Fruit fly (Drosophila melanogaster) whole organism, larva: Measurements from ENCODE around the gene Ssadh.

Experiments
- noc ChIP-seq: fragments of 200-800 bp; sonication (Bioruptor generic); optimal IDR thresholded peaks from 3 replicates; lab custom pipeline; 2019; ENCODE audit warnings: missing biosample characterization, mild to moderate bottlenecking, missing genetic modification characterization, moderate library complexity

Ssadh gene

DNA sequence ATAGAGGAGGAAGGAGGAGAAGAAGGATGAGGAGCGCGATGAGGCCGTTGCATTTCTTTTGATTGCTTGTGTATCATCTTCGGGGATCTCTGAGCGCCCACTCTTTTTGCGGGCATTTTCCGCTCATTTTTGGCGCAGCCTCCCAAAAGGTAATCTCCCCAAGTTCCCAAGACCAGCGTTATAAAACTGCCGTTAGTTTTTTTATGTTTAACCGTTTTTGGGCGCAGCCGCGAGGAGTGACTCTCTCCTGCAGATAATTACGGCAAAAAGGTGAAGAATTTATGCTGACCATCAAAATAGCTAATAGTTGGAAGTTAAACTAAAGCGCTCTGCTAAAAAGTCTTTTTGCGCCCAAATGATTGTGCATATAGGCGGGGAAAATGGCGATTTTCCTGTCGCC, 11.7 kb upstream of the Ssadh start:
- TF ChIP-seq noc (tag; lab: Kevin White, UChicago), result no peak

DNA sequence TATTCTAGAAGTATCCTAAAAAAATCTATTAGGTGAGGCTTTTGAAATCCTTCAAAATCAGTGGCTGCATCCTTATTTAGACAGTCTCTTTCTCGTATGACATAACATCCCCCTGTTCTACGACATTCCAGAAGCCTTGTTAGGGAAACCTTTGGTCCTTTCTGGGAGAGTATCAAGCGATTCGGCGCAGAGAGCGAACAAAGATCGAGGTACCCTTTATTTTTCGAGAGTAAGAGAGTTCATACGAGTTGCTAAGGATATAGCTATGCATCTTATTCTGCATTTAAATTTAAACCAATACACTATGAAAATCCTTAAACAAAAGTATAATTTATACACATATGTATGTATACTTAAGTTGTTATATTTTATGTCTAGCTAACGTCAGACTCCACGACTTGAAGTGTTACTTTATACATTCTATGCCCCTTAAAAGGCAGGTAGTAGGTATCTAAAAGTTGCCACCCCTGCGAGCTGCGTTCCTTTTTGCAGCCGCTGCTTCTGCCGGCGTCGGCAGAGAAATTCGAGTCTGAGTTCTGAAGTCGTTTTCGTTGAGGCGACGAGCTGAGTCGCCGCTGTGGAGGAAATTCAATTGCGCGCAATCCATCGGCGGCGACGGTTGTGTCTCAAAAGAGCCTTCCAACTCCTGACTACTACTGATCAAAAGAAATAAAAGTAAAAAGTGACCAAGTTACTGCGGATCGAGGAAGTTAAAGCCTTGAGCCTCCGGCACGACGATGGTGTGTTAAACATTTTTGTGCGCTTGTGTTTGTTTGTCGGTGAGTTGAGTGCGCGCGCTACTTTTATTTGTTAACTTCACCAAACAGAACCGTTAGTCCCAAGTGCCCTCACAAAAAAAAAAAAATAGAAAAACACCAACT, 10.8 kb upstream of the Ssadh start, which contains the start of gene jigr1:
TSS of gene jigr1 (plus strand) at position 550 of the 881 bp plus-strand sequence.
- TF ChIP-seq noc (tag; lab: Kevin White, UChicago), result no peak

DNA sequence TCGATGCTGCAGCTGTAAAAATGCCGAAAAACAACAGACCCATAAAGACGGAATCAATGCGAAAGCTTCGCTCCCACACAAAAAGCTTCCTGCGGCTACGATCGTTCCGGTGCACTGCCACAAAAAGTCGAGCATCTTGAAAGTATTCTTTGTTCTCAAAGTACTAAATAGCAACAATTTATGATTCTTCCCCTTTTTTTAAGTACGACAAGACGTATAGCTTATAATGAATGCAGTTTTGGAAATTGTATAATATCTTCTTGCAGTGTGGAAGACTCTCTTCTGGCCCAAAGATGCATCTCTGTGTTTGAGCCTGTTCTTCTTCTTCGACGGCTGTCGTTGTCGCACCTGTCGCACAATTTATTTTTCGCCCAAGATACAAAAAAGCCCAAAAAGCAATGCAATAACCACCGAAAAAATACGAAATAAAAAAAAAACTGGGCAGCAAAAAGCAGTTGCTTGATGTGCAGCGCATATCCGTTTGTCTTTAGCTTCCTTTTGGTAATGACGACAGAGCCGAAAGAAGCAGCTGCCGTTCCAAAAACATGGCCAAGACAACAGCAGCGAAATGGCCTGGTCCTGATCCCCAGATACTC, 7.2 kb upstream of the Ssadh start:
- no peak for TF ChIP-seq noc (tag; lab: Kevin White, UChicago)

DNA sequence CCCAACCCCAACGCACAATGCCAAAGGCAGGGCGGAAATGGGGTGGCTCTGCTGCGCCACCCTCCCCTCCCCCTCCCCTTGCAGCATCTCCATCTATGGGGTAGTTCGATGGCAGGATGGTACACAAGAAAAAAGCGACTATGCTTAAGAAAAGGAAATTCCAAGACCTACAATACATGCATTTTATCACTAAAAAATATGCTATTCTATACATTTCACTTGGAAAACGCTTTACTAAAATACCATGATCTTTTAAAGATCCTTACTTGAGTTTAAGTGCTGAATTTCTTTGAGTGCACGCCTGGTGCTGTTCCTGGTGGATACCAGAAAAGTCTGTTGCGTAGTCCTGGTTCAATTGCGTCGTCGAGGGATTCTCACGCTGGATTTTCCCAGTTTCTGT, 4.4 kb upstream of the Ssadh start:
- TF ChIP-seq noc (tag; lab: Kevin White, UChicago), result no peak

DNA sequence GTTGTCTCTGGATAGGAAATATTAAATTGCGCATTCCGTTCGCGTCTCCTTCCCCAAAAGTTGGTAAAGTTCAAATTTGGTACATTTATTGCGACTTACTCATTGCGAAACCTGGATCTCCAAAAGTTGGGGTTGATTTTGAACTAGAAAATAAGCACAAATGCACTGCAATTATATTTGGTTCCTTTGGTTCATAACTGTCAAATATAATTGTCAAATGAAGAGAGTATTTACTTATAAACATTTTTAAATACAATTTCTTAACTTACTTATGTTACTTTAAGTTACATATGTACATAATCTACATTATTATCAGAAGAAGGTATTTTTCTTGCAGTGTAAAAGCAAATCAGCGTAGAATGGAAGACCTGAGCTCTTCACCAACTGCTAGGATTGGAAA, 3.8 kb upstream of the Ssadh start:
- TF ChIP-seq noc (tag; lab: Kevin White, UChicago), result no peak

DNA sequence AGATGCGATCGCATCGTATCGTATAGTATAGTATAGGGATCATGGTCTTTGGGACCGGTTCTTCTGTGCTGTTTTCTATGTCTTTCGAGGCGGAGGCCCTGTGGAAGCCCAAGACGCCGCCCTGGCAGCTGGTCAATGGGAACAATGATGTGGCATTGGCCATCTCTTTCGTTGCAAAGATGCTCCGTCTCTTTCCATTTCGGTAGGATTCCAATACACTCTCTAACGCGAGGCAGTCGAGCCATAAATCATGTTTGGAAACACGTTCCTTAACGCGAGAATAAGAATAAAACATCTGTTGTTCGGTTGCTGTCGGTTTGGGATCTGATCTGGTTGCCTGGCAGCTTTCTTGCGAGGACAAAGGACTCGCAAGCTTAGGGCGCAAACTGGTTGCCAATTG, 1.9 kb upstream of the Ssadh start:
- no peak for TF ChIP-seq noc (tag; lab: Kevin White, UChicago)

DNA sequence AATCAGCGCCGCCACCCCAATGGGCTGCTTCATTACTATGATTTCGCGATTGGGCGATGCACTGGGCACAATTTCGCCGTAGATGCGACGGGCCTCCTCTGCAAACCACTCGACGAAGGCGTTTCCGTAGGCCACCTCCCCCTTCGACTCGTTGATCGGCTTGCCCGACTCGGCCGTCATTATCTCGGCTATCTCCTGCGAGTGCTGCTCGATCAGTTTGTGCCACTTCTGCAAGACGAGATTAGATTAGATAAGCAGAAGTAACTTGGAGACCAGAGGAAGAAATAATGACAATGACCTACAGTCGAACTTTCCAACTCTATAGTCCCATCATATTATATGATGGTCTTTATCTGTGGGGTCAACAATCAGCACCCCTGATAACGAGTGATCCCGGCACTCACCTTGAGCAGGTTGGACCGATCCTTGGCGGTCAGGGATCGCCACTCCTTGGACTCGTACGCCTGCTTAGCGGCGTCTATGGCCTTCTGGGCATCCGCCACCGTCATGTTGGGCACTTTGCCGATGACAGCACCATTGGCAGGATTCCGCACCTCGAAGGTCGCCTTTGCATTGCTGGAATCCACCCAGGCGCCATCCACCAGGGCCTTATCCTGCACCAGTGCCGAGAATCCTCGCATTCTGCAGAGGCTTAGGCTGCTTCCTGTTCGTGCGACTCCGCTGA, 642 bp downstream of the Ssadh start:
- no peak for TF ChIP-seq noc (tag; lab: Kevin White, UChicago)

DNA sequence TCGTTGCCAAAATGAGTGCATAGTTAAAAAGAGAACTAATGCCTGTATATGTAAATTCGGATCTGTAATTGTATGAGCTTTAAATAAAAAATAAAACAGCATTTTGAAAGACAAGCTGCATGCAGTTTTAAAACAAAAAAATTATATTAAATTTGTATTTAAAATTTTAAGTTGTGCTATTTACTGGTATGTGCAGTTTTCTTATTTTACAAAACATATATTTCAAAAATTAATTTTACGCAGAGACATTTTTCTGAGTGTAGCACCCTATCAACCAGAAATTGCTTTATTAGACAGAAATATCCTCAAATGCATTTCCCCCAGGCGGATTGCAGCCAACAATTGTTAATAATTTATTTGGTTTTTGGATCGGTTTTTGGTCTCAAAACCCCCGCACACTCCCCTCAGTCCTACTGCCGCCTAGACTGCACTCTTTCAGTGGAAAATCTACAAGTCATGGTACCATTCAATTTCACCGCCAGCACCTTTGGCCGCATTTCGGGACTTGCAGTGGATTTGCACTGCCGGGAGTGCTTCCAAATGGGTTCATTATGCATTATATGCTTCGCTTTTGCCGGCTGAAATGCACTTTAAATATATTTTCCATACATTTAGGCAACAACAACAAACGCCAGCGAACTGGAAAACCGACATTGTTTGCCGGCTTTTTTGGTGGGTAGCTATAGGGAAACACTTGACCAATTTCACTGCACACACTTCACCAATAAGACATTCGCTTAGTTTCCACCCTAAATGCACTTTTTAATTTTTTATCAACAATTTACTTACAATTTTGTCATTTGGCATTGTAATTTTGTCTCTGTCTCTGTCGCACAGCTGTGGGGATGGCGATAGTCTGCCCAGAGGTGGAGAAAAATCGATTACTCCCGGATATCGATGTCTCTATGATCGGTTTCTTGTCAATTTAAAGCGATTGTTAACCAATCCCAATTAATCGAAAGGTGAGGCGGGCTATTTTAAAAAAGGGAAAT, 2.6 kb downstream of the Ssadh start, which contains the start of gene Npl4:
TSS of gene Npl4 (minus strand) at position 863 of the 992 bp plus-strand sequence.
- no peak for TF ChIP-seq noc (tag; lab: Kevin White, UChicago)

DNA sequence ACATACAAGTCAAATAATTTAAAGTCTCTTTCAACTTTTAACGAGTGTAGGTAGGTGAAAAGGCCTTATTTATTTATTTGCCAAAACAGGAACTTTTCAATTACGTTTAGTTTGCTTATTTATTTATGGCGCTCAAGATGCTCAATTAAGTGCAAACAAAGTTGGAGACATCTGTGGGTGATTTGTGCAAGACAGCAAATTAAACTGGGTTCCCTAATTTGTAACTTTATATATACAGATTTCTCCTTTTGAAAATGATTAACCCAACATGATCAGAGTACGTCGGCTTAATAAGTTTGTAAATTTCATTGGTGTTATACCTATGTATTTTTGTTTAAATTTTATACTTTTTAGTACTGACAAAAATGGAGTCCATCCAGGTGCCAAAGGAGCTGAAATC, 8.6 kb downstream of the Ssadh start, which contains the start of gene CG5071:
TSS of gene CG5071 (plus strand) at position 301 of the 400 bp plus-strand sequence.
- no peak for TF ChIP-seq noc (tag; lab: Kevin White, UChicago)

DNA sequence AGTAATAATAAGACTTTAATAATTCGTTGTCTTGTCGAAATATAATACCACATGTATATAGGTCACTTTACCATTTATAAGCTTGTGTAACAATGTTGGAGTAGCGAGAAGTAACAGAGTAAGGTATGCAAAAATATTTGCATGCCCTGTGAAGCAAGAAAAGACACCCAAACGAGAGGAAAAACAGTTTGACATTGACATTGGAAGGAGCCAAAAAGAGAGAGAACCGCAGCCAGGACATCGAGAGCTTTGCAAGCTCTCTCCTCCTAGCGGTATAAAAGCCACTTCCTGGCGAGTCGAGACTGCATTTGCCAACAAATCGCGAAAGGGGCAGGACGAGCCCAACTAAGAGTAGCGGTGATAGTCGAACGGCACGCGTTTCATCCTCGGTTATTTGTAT, 13.4 kb downstream of the Ssadh start, which contains the start of gene CG5079:
TSS of gene CG5079 (plus strand) at position 301 of the 400 bp plus-strand sequence.
- TF ChIP-seq noc (tag; lab: Kevin White, UChicago), result no peak

DNA sequence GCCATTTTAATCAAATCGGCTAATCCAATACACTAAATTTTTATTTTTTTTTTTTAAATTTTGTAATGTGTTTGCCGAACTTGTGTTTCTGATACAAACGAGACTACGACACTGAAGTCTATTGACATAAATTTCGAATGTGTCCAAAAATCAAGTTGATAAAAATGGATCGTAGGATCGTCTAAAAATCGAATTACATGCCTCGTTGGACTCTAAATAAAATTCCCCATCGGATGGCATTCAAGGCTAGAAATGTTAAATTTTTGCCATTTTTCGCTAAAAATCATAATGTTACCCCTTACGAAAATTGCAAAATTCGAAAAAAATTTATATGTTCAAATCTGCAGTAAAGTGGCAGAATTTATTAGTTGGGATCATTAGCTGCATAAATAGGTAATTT, 17.7 kb downstream of the Ssadh start, which contains the start of gene ymp:
TSS of gene ymp (minus strand) at position 101 of the 400 bp plus-strand sequence.
- TF ChIP-seq noc (tag; lab: Kevin White, UChicago), result no peak

DNA sequence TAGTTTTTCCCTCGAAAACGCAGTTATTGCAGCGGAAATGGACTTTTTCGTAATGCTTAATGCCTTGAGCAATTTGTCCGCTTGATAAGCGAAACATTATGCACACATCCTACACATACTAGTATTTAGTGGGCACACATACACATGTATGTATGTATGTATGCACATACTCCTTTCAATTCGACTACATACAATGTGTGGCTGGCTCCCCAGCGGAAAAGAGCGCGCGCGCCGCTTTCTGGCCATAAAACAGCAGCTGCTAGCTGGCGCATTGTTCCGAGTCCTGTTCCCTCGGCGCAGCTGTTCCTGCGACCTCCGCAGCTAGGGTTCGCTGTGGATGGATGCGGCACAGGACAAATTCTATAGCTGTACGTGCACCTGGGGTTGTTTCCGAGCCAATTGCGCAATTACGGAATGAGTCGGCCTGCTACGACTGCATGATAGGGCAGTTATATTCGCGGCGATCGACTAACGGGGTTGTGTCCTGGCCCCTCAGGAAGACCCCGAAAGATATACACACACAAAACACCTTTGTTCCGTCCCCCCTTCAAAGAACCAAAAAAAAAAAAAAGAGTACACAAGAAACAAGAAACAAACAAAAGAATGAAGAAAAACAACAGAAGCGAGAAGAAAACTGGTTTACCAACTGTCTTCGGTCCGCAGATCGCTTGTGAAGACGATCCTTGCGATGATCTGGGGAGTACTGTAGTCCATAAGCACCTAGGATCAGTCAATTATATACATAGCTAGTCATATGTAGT, 30.3 kb downstream of the Ssadh start:
- no peak for TF ChIP-seq noc (tag; lab: Kevin White, UChicago)

DNA sequence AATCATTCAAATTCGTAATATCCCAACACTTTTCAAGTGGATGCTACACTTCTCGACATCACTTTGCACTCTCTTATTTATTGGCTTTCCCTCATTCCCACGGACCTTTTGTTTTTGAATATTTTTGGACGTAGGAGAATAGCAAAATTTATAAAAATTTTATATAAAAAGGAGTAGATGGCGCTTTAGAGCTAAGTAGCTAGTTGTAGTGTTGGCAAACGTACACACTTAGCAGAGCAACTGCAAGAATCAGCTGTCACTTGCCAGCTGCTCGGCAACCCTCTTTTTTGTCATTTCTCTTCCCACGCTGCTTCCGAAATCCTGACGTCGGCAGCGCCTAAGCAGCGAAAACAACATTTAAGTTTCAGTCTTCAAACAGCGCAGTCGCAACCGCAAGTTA, 32.6 kb downstream of the Ssadh start:
- no peak for TF ChIP-seq noc (tag; lab: Kevin White, UChicago)

DNA sequence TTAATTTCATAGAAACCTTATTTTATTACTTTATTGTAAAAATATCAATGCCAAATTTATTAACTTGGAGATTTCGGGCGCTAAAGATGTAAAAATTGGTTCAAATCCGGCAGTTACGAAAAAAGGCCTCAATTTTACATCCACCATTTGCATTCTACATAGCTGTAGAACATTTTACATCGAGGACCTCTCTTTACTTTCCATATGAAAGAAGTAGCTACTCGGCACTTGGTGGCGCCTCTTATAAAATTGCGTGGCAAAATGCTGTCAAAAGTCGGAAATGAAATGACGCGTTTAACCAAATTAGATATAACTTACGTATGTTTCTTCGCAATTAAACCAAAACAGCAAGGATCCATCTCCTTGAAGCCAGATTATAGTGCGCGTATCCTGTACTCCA, 35.2 kb downstream of the Ssadh start:
- no peak for TF ChIP-seq noc (tag; lab: Kevin White, UChicago)
